Worm (Caenorhabditis elegans) whole organism, L2 larva: ENCODE data around the gene dnj-24.

Experiments used
- ama-1 ChIP-seq: fragments of 150-350 bp; optimal IDR thresholded peaks from 2 replicates; lab custom pipeline; 2018; ENCODE audit warnings: inconsistent platforms
- blmp-1 ChIP-seq: sonication (generic microtip); optimal IDR thresholded peaks from 2 replicates; lab custom pipeline; 2017; ENCODE audit warnings: missing genetic modification characterization, mild to moderate bottlenecking, missing compliant biosample characterization, antibody characterized with exemption, moderate library complexity; ENCODE audit not compliant: insufficient read depth
- ceh-16 ChIP-seq: fragments of 150-350 bp; optimal IDR thresholded peaks from 2 replicates; lab custom pipeline; 2014; ENCODE audit warnings: missing biosample characterization, missing genetic modification characterization
- lin-39 ChIP-seq: fragments of 150-350 bp; optimal IDR thresholded peaks from 2 replicates; lab custom pipeline; 2014; ENCODE audit warnings: missing biosample characterization, missing genetic modification reagents, missing genetic modification characterization
- nhr-25 ChIP-seq: fragments of 150-350 bp; sonication (generic microtip); optimal IDR thresholded peaks from 3 replicates; lab custom pipeline; 2014; ENCODE audit warnings: missing biosample characterization, missing genetic modification characterization
- nhr-77 ChIP-seq: fragments of 150-350 bp; optimal IDR thresholded peaks from 2 replicates; lab custom pipeline; 2014; ENCODE audit warnings: missing biosample characterization, missing genetic modification characterization
- peb-1 ChIP-seq: fragments of 150-350 bp; optimal IDR thresholded peaks from 2 replicates; lab custom pipeline; 2014; ENCODE audit warnings: missing biosample characterization, missing genetic modification characterization
- unc-39 ChIP-seq: fragments of 150-350 bp; optimal IDR thresholded peaks from 2 replicates; lab custom pipeline; 2014; ENCODE audit warnings: missing biosample characterization, missing genetic modification characterization
- ztf-11 ChIP-seq: sonication (generic microtip); optimal IDR thresholded peaks from 2 replicates; lab custom pipeline; 2017; ENCODE audit warnings: missing biosample characterization, missing genetic modification characterization

DNA sequence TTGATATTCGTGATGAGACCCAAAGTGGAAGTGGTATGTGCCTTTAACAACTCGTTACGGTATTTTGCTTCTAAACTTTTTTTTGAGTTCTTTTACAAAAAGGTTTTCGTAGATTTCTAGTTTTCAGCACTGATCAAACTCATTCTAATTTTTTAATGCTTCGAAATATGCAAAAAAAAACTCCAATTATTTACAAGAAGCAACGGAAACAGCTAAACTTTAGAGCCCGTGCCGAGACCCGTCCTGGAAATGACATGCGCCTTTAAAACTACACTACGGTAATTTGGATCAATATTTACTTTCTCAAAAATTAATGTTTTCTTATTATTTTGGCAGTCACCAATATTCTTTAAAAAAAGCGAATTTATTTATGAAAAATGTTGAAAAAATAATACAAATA lies 43.3 kb downstream of the dnj-24 start:
- no peak for TF ChIP-seq nhr-77 (tag; lab: Kevin White, UChicago)
- no peak for TF ChIP-seq lin-39 (tag; lab: Kevin White, UChicago)
- no peak for TF ChIP-seq ama-1 (lab: Kevin White, UChicago)
- TF ChIP-seq ztf-11 = no peak
- TF ChIP-seq blmp-1 = no peak
- no peak for TF ChIP-seq unc-39 (tag; lab: Kevin White, UChicago)
- no peak for TF ChIP-seq ceh-16 (tag; lab: Kevin White, UChicago)
- no peak for TF ChIP-seq nhr-25 (tag; lab: Kevin White, UChicago)
- TF ChIP-seq peb-1 = no peak
